Worm (Caenorhabditis elegans) whole organism, early embryonic: Measurements from ENCODE around the gene F59A6.12.

Source experiments
- B0310.2 ChIP-seq: sonication (generic microtip); optimal IDR thresholded peaks from 2 replicates; lab custom pipeline; 2016; ENCODE audit warnings: mild to moderate bottlenecking, missing genetic modification characterization, missing compliant biosample characterization
- F13C5.2 ChIP-seq: sonication (generic microtip); optimal IDR thresholded peaks from 2 replicates; lab custom pipeline; 2017; ENCODE audit warnings: mild to moderate bottlenecking, missing genetic modification characterization, inconsistent platforms, missing compliant biosample characterization
- aly-1 ChIP-seq: sonication (generic microtip); optimal IDR thresholded peaks from 2 replicates; lab custom pipeline; 2016; ENCODE audit warnings: missing genetic modification characterization, missing compliant biosample characterization
- ama-1 ChIP-seq: fragments of 150-350 bp; optimal IDR thresholded peaks from 2 replicates; lab custom pipeline; 2014
- ceh-13 ChIP-seq: fragments of 200-800 bp; sonication (Bioruptor generic); optimal IDR thresholded peaks from 2 replicates; lab custom pipeline; 2018; ENCODE audit warnings: mild to moderate bottlenecking, missing genetic modification characterization, missing compliant biosample characterization
- ceh-36 ChIP-seq: sonication (generic microtip); optimal IDR thresholded peaks from 2 replicates; lab custom pipeline; 2016; ENCODE audit warnings: missing genetic modification characterization, inconsistent platforms, missing compliant biosample characterization
- ets-7 ChIP-seq: sonication (generic microtip); optimal IDR thresholded peaks from 2 replicates; lab custom pipeline; 2016; ENCODE audit warnings: missing genotype, missing genetic modification characterization, missing compliant biosample characterization
- flt-1 ChIP-seq: fragments of 200-800 bp; sonication (Bioruptor generic); IDR thresholded peaks from 2 replicates; pipeline ENCODE4 v1.3.6; 2022; ENCODE audit warnings: missing genetic modification characterization, missing compliant biosample characterization
- hmbx-1 ChIP-seq: sonication (generic microtip); optimal IDR thresholded peaks from 2 replicates; lab custom pipeline; 2016; ENCODE audit warnings: mild to moderate bottlenecking, missing genetic modification characterization, missing compliant biosample characterization
- hmg-4 ChIP-seq: fragments of 200-800 bp; sonication (Bioruptor generic); optimal IDR thresholded peaks from 2 replicates; lab custom pipeline; 2018; ENCODE audit warnings: mild to moderate bottlenecking, missing genetic modification characterization, missing compliant biosample characterization
- hnd-1 ChIP-seq: sonication (generic microtip); optimal IDR thresholded peaks from 2 replicates; lab custom pipeline; 2016; ENCODE audit warnings: missing genetic modification characterization, missing compliant biosample characterization
- pes-1 ChIP-seq: fragments of 200-800 bp; sonication (Bioruptor generic); IDR thresholded peaks from 2 replicates; pipeline ENCODE4 v1.3.6; 2022; ENCODE audit warnings: missing genetic modification reagents, missing genetic modification characterization, missing compliant biosample characterization
- scrt-1 ChIP-seq: fragments of 200-800 bp; sonication (Bioruptor generic); IDR thresholded peaks from 2 replicates; pipeline ENCODE4 v1.3.6; 2022; ENCODE audit warnings: missing genetic modification characterization, missing compliant biosample characterization
- sea-1 ChIP-seq: fragments of 200-800 bp; sonication (Bioruptor generic); conservative IDR thresholded peaks from 2 replicates; pipeline ENCODE4 v1.3.6; 2022; ENCODE audit warnings: missing genetic modification characterization, missing compliant biosample characterization
- tbx-11 ChIP-seq: fragments of 200-800 bp; sonication (Bioruptor generic); IDR thresholded peaks from 2 replicates; pipeline ENCODE4 v1.3.6; 2022; ENCODE audit warnings: missing genetic modification characterization, missing compliant biosample characterization
- tbx-37 ChIP-seq: fragments of 200-800 bp; sonication (Bioruptor generic); conservative IDR thresholded peaks from 2 replicates; pipeline ENCODE4 v1.3.6; 2022; ENCODE audit warnings: missing genetic modification reagents, missing genetic modification characterization, missing compliant biosample characterization
- tra-4 ChIP-seq: sonication (generic microtip); optimal IDR thresholded peaks from 2 replicates; lab custom pipeline; 2017; ENCODE audit warnings: missing genetic modification characterization, missing compliant biosample characterization

F59A6.12 gene

ce11 chrII:4981682-4982404 lies 30.0 kb downstream of the F59A6.12 start:
- TF ChIP-seq hmg-4, result no peak
- no peak for TF ChIP-seq sea-1
- TF ChIP-seq tbx-37, result no peak
- TF ChIP-seq ceh-36 (tag; lab: Kevin White, UChicago), result no peak
- no peak for TF ChIP-seq B0310.2
- TF ChIP-seq pes-1 (GFP tag; lab: Robert Waterston, UW), result no peak
- no peak for TF ChIP-seq scrt-1 (GFP tag; lab: Robert Waterston, UW)
- no peak for TF ChIP-seq tra-4 (tag; lab: Kevin White, UChicago)
- no peak for TF ChIP-seq hmbx-1 (tag; lab: Kevin White, UChicago)
- TF ChIP-seq ceh-13 (GFP tag; lab: Kevin White, UChicago), result no peak
- no peak for TF ChIP-seq tbx-11
- no peak for TF ChIP-seq aly-1
- TF ChIP-seq hnd-1 (tag; lab: Kevin White, UChicago), result no peak
- TF ChIP-seq F13C5.2, result no peak

ce11 chrII:4975311-4975710 lies 36.6 kb downstream of the F59A6.12 start:
- TF ChIP-seq scrt-1 (GFP tag; lab: Robert Waterston, UW), result no peak
- TF ChIP-seq pes-1 (GFP tag; lab: Robert Waterston, UW), result no peak
- TF ChIP-seq tbx-11, result no peak
- TF ChIP-seq ama-1, result no peak
- TF ChIP-seq aly-1, result no peak
- TF ChIP-seq ets-7, result no peak
- no peak for TF ChIP-seq hnd-1 (tag; lab: Kevin White, UChicago)
- no peak for TF ChIP-seq tra-4 (tag; lab: Kevin White, UChicago)
- no peak for TF ChIP-seq hmbx-1 (tag; lab: Kevin White, UChicago)
- no peak for TF ChIP-seq ceh-36 (tag; lab: Kevin White, UChicago)
- TF ChIP-seq flt-1, result no peak
- TF ChIP-seq F13C5.2, result no peak
- TF ChIP-seq hmg-4, result no peak
- no peak for TF ChIP-seq tbx-37
- no peak for TF ChIP-seq ceh-13 (GFP tag; lab: Kevin White, UChicago)
- no peak for TF ChIP-seq B0310.2
- TF ChIP-seq sea-1, result no peak

- no peak for TF ChIP-seq tbx-37
- TF ChIP-seq F13C5.2, result no peak
- no peak for TF ChIP-seq ets-7
- TF ChIP-seq ceh-36 (tag; lab: Kevin White, UChicago), result no peak
- TF ChIP-seq hmg-4, result no peak
- no peak for TF ChIP-seq aly-1
- no peak for TF ChIP-seq sea-1
- TF ChIP-seq pes-1 (GFP tag; lab: Robert Waterston, UW), result no peak
- no peak for TF ChIP-seq tra-4 (tag; lab: Kevin White, UChicago)
Measured at ce11 chrII:4974448-4974951, 37.4 kb downstream of the F59A6.12 start.

DNA sequence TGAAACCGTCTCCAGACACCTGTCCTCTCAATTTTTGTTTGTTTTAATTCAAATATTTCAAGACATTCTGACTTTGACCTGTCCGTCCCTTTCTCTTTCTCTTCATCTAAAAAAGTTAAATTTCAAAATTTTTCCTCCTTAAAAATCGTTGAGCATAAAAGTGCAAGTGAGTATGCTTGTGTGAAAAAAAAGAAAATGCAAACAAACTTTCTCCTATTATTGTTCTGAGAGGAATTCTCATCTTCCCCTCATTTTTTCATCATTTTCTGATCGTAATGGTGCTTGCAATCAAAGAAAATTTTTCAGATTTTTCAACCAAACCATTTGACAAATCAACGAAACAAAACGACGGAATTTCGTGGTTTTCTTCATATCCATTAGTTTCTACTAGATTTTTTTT lies 43.0 kb downstream of the F59A6.12 start, which contains the start of gene shc-2:
Gene shc-2, plus strand, starts transcription at position 301 of the 400 bp plus-strand sequence.
- TF ChIP-seq aly-1, result no peak
- TF ChIP-seq tbx-11, result no peak
- TF ChIP-seq F13C5.2, result no peak
- TF ChIP-seq pes-1 (GFP tag; lab: Robert Waterston, UW), result no peak
- no peak for TF ChIP-seq tra-4 (tag; lab: Kevin White, UChicago)
- no peak for TF ChIP-seq flt-1
- no peak for TF ChIP-seq ceh-13 (GFP tag; lab: Kevin White, UChicago)
- TF ChIP-seq ama-1, result no peak
- TF ChIP-seq tbx-37, result no peak
- no peak for TF ChIP-seq ceh-36 (tag; lab: Kevin White, UChicago)
- no peak for TF ChIP-seq scrt-1 (GFP tag; lab: Robert Waterston, UW)

DNA sequence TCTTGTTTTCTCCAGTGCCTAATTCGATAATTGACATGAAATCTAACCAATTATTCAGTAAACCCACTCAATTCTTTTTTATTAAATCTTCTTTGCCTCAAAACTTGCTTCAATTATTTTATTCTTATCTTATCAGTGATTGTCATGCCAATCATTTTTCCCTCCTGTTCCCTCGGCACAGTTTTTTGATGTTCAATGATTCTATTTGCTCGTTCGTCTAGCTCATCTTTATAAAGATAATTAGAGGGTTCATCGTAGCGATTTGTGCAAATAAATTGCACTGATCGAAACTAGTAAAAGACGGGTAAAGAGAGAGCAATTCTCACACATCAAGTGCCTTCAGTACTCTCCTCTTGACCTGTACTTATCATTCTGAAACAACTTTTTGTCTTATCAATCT lies 44.2 kb downstream of the F59A6.12 start:
- TF ChIP-seq ceh-36 (tag; lab: Kevin White, UChicago) (no peak), F13C5.2 (no peak), hmg-4 (no peak), flt-1 (no peak)

DNA sequence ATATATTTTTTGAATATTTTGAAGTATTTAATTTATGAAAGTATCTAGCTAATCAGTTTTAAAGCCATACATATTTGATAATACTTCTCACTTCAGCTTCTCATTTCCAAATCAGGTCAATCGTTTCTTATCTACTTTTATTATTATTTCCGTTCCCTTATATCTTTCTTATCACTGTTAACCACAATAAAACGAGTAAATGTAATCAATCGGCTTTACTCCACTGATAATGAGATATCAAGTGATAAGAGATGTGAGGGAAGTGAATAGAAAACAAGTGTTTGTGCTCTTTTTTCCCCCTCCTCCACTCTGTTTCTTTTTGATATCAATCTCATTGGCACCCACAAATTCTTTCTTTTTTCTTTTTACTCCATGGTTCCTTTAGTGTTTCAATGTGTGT lies 45.3 kb downstream of the F59A6.12 start:
- no peak for TF ChIP-seq tbx-37
